Fruit fly (Drosophila melanogaster): ENCODE measurements around the gene nerfin-2.

The nerfin-2 gene

dm6 chr3R:10093252-10094030 is 22.5 kb downstream of the nerfin-2 start:
- TF ChIP-seq GATAd (GFP tag; optimal IDR thresholded peaks at IDR 0.05), result no peak
- no peak for TF ChIP-seq foxo (GFP tag; optimal IDR thresholded peaks at IDR 0.05)
- TF ChIP-seq Dif (GFP tag; optimal IDR thresholded peaks at IDR 0.05; ENCODE audit: partially characterized antibody), result peak; percentile 66
- TF ChIP-seq sage (GFP tag; optimal IDR thresholded peaks at IDR 0.05), result no peak
- TF ChIP-seq rgr (GFP tag; optimal IDR thresholded peaks at IDR 0.05), result no peak

DNA sequence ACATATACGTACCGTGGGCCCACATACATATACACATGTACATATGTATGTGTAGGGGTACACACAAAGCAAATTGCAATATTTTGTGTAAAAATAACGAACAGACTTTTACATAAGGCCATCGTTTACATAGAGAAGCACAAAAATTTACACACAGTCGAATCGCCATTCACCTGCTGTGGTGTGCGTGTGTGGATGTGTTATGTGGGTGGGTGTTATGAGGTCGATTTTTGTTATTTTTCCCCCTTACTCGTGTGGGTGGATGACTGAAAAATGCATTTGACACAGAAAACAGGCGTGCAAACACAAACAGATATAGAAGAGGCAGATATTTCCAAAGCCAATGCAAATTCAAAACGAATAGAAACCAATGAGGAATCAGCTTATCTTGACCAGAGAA is 24.1 kb downstream of the nerfin-2 start:
- no peak for TF ChIP-seq Hr83 (GFP tag; optimal IDR thresholded peaks at IDR 0.05; ENCODE audit: poor library complexity, severe bottlenecking)
- no peak for TF ChIP-seq dmrt93B (GFP tag; optimal IDR thresholded peaks at IDR 0.05)
- TF ChIP-seq lola (GFP tag; optimal IDR thresholded peaks at IDR 0.05), result no peak
- TF ChIP-seq foxo (GFP tag; optimal IDR thresholded peaks at IDR 0.05), result no peak
- no peak for TF ChIP-seq Abd-B (GFP tag; optimal IDR thresholded peaks at IDR 0.05)

dm6 chr3R:10095765-10096164 is 24.8 kb downstream of the nerfin-2 start:
- TF ChIP-seq h (GFP tag; optimal IDR thresholded peaks at IDR 0.05) (no peak), Hr78 (GFP tag; optimal IDR thresholded peaks at IDR 0.05) (no peak), dmrt93B (GFP tag; optimal IDR thresholded peaks at IDR 0.05) (no peak), sage (GFP tag; optimal IDR thresholded peaks at IDR 0.05) (no peak), foxo (GFP tag; optimal IDR thresholded peaks at IDR 0.05) (no peak), woc (GFP tag; optimal IDR thresholded peaks at IDR 0.05) (no peak), Jra (GFP tag; optimal IDR thresholded peaks at IDR 0.05) (no peak), OdsH (GFP tag; optimal IDR thresholded peaks at IDR 0.05) (no peak), tai (GFP tag; optimal IDR thresholded peaks at IDR 0.05) (no peak), pan (optimal IDR thresholded peaks at IDR 0.05) (no peak), ey (GFP tag; optimal IDR thresholded peaks at IDR 0.05) (no peak), CG9705 (GFP tag; optimal IDR thresholded peaks at IDR 0.05) (no peak), Vsx2 (GFP tag; optimal IDR thresholded peaks at IDR 0.05; ENCODE audit: partially characterized antibody) (no peak), psq (GFP tag; optimal IDR thresholded peaks at IDR 0.05) (no peak)

- TF ChIP-seq dmrt93B (GFP tag; optimal IDR thresholded peaks at IDR 0.05) (peak; percentile 7), Sp1 (GFP tag; optimal IDR thresholded peaks at IDR 0.05) (peak; percentile 22), sv (GFP tag; optimal IDR thresholded peaks at IDR 0.05) (peak; percentile 51), fru (GFP tag; optimal IDR thresholded peaks at IDR 0.05) (peak; percentile 32), ey (GFP tag; optimal IDR thresholded peaks at IDR 0.05) (peak; percentile 54), rgr (GFP tag; optimal IDR thresholded peaks at IDR 0.05) (peak; percentile 36), N (GFP tag; optimal IDR thresholded peaks at IDR 0.05) (no peak), Dif (GFP tag; optimal IDR thresholded peaks at IDR 0.05; ENCODE audit: partially characterized antibody) (no peak), Jra (GFP tag; optimal IDR thresholded peaks at IDR 0.05) (peak; percentile 23), OdsH (GFP tag; optimal IDR thresholded peaks at IDR 0.05) (peak; percentile 38), psq (GFP tag; optimal IDR thresholded peaks at IDR 0.05) (no peak), Hr83 (GFP tag; optimal IDR thresholded peaks at IDR 0.05; ENCODE audit: poor library complexity, severe bottlenecking) (no peak), Hnf4 (GFP tag; optimal IDR thresholded peaks at IDR 0.05) (no peak), HLH106 (tag; optimal IDR thresholded peaks at IDR 0.05) (peak; percentile 27), Rel (GFP tag; optimal IDR thresholded peaks at IDR 0.05) (no peak), Rel (tag; optimal IDR thresholded peaks at IDR 0.05) (peak; percentile 72), foxo (GFP tag; optimal IDR thresholded peaks at IDR 0.05) (peak in 1 of 2 experiments; percentile 57), Myc (optimal IDR thresholded peaks at IDR 0.05) (no peak), h (GFP tag; optimal IDR thresholded peaks at IDR 0.05) (peak; percentile 57)
Measured at dm6 chr3R:10097531-10098295, 26.8 kb downstream of the nerfin-2 start.

DNA sequence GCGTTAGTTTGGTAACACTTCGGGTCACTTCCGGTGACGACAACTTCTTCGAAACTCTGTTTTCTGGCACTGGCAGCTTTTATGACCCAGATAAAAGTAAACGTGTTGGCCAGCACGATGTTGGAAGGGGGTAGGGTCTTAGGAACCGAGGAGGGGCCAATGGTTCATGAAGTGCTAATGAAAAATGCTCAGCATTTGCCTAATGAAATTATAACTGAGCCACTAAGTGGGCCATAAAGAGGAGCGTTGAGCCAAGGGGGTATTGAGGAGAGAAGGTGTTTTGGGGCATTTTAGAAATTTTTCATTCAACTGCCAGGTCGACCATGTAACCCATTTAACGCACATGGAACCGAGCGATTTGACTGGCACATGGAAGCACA is 27.4 kb downstream of the nerfin-2 start:
- TF ChIP-seq Mio (GFP tag; optimal IDR thresholded peaks at IDR 0.05) (no peak), CG9705 (GFP tag; optimal IDR thresholded peaks at IDR 0.05) (no peak), sv (GFP tag; optimal IDR thresholded peaks at IDR 0.05) (no peak)

Data from whole organism, wandering third instar larva.